Fruit fly (Drosophila melanogaster) S2 (cell line): ENCODE results near the gene dimm.

ENCODE experiments used
- CG8478 ChIP-seq: fragments of >200 bp; optimal IDR thresholded peaks from 2 replicates; lab custom pipeline; 2018
- CTCF ChIP-seq, 2 experiments: fragments of >200 bp; optimal IDR thresholded peaks; 2 replicates each; lab custom pipeline; 2018

DNA sequence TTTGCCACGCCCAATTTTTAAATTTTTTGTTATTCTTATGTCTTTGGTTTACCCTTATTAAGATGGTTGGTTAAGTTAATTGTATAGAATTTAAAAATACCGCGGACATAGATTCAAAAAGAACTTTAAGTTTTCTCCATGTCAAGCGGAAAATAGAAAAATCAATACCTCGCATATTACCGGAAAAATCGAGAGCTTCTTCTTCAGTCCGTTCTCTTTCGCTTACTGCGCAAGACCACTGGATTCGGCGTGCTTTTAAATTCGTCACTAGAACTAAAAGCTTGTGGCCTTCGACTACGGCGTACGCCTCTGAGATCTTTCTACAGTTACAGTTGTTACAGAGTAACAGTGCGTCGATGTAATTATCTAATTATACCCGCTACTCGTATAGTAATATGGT, 46.4 kb downstream of the dimm start:
- TF ChIP-seq CTCF (optimal IDR thresholded peaks at IDR 0.05; lab: Kevin White, UChicago): no peak
- TF ChIP-seq CG8478 (lab: Kevin White, UChicago): no peak
